Worm (Caenorhabditis elegans) whole organism, young adult: ENCODE results near the gene T23F2.2.

Experiments
- D2030.7 ChIP-seq: fragments of 200-800 bp; sonication (Bioruptor generic); IDR thresholded peaks from 2 replicates; pipeline ENCODE4 v1.3.6; 2022; ENCODE audit warnings: missing genetic modification reagents, missing genetic modification characterization, missing compliant biosample characterization
- F10E7.11 ChIP-seq: sonication (generic microtip); optimal IDR thresholded peaks from 2 replicates; lab custom pipeline; 2017; ENCODE audit warnings: mild to moderate bottlenecking, missing genetic modification characterization, moderate library complexity, missing compliant biosample characterization
- Y56A3A.18 ChIP-seq: fragments of 200-800 bp; sonication (Bioruptor generic); IDR thresholded peaks from 2 replicates; pipeline ENCODE4 v1.3.6; 2022; ENCODE audit warnings: missing genetic modification reagents, missing genetic modification characterization, missing compliant biosample characterization
- Y79H2A.3 ChIP-seq: fragments of 200-800 bp; sonication (Bioruptor generic); conservative IDR thresholded peaks from 2 replicates; pipeline ENCODE4 v1.3.6; 2022; ENCODE audit warnings: missing genetic modification reagents, missing genetic modification characterization, missing compliant biosample characterization
- ZK185.1 ChIP-seq: sonication (generic microtip); optimal IDR thresholded peaks from 2 replicates; lab custom pipeline; 2016; ENCODE audit warnings: mild to moderate bottlenecking, missing genetic modification characterization, missing compliant biosample characterization; ENCODE audit not compliant: poor library complexity, severe bottlenecking
- aptf-3 ChIP-seq: fragments of 200-800 bp; sonication (Bioruptor generic); IDR thresholded peaks from 2 replicates; pipeline ENCODE4 v1.3.6; 2022; ENCODE audit warnings: missing genetic modification characterization, missing compliant biosample characterization
- attf-3 ChIP-seq: fragments of 200-800 bp; sonication (Bioruptor generic); conservative IDR thresholded peaks from 2 replicates; pipeline ENCODE4 v1.3.6; 2022; ENCODE audit warnings: missing genetic modification reagents, missing genetic modification characterization, missing compliant biosample characterization
- attf-6 ChIP-seq: fragments of 200-800 bp; sonication (Bioruptor generic); IDR thresholded peaks from 2 replicates; pipeline ENCODE4 v1.3.6; 2022; ENCODE audit warnings: missing genetic modification reagents, missing genetic modification characterization, missing compliant biosample characterization
- bed-2 ChIP-seq: fragments of 200-800 bp; sonication (Bioruptor generic); IDR thresholded peaks from 2 replicates; pipeline ENCODE4 v1.3.6; 2022; ENCODE audit warnings: missing genetic modification reagents, missing genetic modification characterization, missing compliant biosample characterization
- cebp-1 ChIP-seq, 2 experiments: fragments of 200-800 bp in 1 of 2; sonication (Bioruptor generic) in 1 of 2; sonication (generic microtip) in 1 of 2; IDR thresholded peaks in 1 of 2; optimal IDR thresholded peaks in 1 of 2; 2 replicates each; pipeline versions ENCODE4 v1.3.6 to Lab custom; 2017 to 2022; ENCODE audit warnings: missing compliant biosample characterization in 2 of 2, missing genetic modification characterization in 2 of 2, mild to moderate bottlenecking in 1 of 2, missing genetic modification reagents in 1 of 2, moderate library complexity in 1 of 2
- ceh-58 ChIP-seq: fragments of 200-800 bp; sonication (Bioruptor generic); IDR thresholded peaks from 2 replicates; pipeline ENCODE4 v1.3.6; 2022; ENCODE audit warnings: missing genetic modification characterization, missing compliant biosample characterization
- chd-7 ChIP-seq: sonication (generic microtip); optimal IDR thresholded peaks from 2 replicates; lab custom pipeline; 2016; ENCODE audit warnings: mild to moderate bottlenecking, missing genetic modification characterization, moderate library complexity, missing compliant biosample characterization
- let-526 ChIP-seq: fragments of 200-800 bp; sonication (Bioruptor generic); IDR thresholded peaks from 2 replicates; pipeline ENCODE4 v1.3.6; 2022; ENCODE audit warnings: missing genetic modification reagents, missing genetic modification characterization, missing compliant biosample characterization
- lsy-27 ChIP-seq: sonication (generic microtip); optimal IDR thresholded peaks from 2 replicates; lab custom pipeline; 2017; ENCODE audit warnings: missing genetic modification characterization, mild to moderate bottlenecking, missing compliant biosample characterization, antibody characterized with exemption, missing genotype, borderline replicate concordance; ENCODE audit not compliant: insufficient read depth
- mcd-1 ChIP-seq: fragments of 200-800 bp; sonication (Bioruptor generic); IDR thresholded peaks from 2 replicates; pipeline ENCODE4 v1.3.6; 2022; ENCODE audit warnings: missing genetic modification reagents, missing genetic modification characterization, missing compliant biosample characterization
- mes-4 ChIP-seq: sonication (generic microtip); optimal IDR thresholded peaks from 2 replicates; lab custom pipeline; 2016; ENCODE audit warnings: missing genotype, missing genetic modification characterization, missing compliant biosample characterization
- nfya-1 ChIP-seq: sonication (generic microtip); optimal IDR thresholded peaks from 2 replicates; lab custom pipeline; 2017; ENCODE audit warnings: antibody characterized with exemption, missing compliant biosample characterization, missing genetic modification characterization, borderline replicate concordance; ENCODE audit not compliant: insufficient read depth
- nfyb-1 ChIP-seq: fragments of 200-800 bp; sonication (Bioruptor generic); IDR thresholded peaks from 2 replicates; pipeline ENCODE4 v1.3.6; 2022; ENCODE audit warnings: missing genetic modification reagents, missing genetic modification characterization, missing compliant biosample characterization
- nhr-27 ChIP-seq: fragments of 200-800 bp; sonication (Bioruptor generic); optimal IDR thresholded peaks from 2 replicates; lab custom pipeline; 2018; ENCODE audit warnings: mild to moderate bottlenecking, missing genetic modification characterization, moderate library complexity, missing compliant biosample characterization
- nhr-80 ChIP-seq: sonication (generic microtip); optimal IDR thresholded peaks from 2 replicates; lab custom pipeline; 2016; ENCODE audit warnings: missing genetic modification characterization, missing compliant biosample characterization
- rcor-1 ChIP-seq: fragments of 200-800 bp; sonication (Bioruptor generic); IDR thresholded peaks from 2 replicates; pipeline ENCODE4 v1.3.6; 2022; ENCODE audit warnings: missing genetic modification reagents, missing genetic modification characterization, missing compliant biosample characterization
- snpc-3.4 ChIP-seq: sonication (generic microtip); optimal IDR thresholded peaks from 2 replicates; lab custom pipeline; 2017; ENCODE audit warnings: missing genetic modification characterization, mild to moderate bottlenecking, missing compliant biosample characterization, antibody characterized with exemption, moderate library complexity, missing genotype, missing genetic modification reagents
- sptf-2 ChIP-seq: fragments of 200-800 bp; sonication (Bioruptor generic); optimal IDR thresholded peaks from 2 replicates; lab custom pipeline; 2018; ENCODE audit warnings: mild to moderate bottlenecking, missing genetic modification characterization, missing compliant biosample characterization
- zfh-2 ChIP-seq: fragments of 200-800 bp; sonication (Bioruptor generic); conservative IDR thresholded peaks from 2 replicates; pipeline ENCODE4 v1.3.6; 2022; ENCODE audit warnings: missing genetic modification reagents, missing genetic modification characterization, missing compliant biosample characterization
- ztf-18 ChIP-seq: sonication (generic microtip); optimal IDR thresholded peaks from 2 replicates; lab custom pipeline; 2016; ENCODE audit warnings: missing genotype, mild to moderate bottlenecking, missing genetic modification characterization, missing compliant biosample characterization
- ztf-25 ChIP-seq: fragments of 200-800 bp; sonication (Bioruptor generic); IDR thresholded peaks from 2 replicates; pipeline ENCODE4 v1.3.6; 2022; ENCODE audit warnings: missing genetic modification reagents, missing genetic modification characterization, missing compliant biosample characterization

Gene T23F2.2

ce11 chrX:5514984-5515383 is 9.9 kb upstream of the T23F2.2 start, which contains the start of gene T23F2.4:
Gene T23F2.4, minus strand, starts transcription at chrX:5515084.
- TF ChIP-seq aptf-3 (GFP tag; lab: Robert Waterston, UW) (no peak), mcd-1 (GFP tag; lab: Robert Waterston, UW) (no peak), cebp-1 (GFP tag; IDR thresholded peaks at IDR 0.05; lab: Robert Waterston, UW) (no peak), cebp-1 (tag; optimal IDR thresholded peaks at IDR 0.05; lab: Kevin White, UChicago) (no peak), mes-4 (tag; lab: Kevin White, UChicago) (no peak), attf-6 (GFP tag; lab: Robert Waterston, UW) (no peak), zfh-2 (GFP tag; lab: Robert Waterston, UW) (no peak), F10E7.11 (tag; lab: Kevin White, UChicago) (no peak), nhr-27 (tag; lab: Kevin White, UChicago) (no peak), rcor-1 (GFP tag; lab: Robert Waterston, UW) (no peak), chd-7 (tag; lab: Kevin White, UChicago) (no peak), nhr-80 (tag; lab: Kevin White, UChicago) (no peak), attf-3 (GFP tag; lab: Robert Waterston, UW) (no peak)

ce11 chrX:5514346-5514745 is 9.3 kb upstream of the T23F2.2 start:
- no peak for TF ChIP-seq sptf-2
- TF ChIP-seq cebp-1 (GFP tag; IDR thresholded peaks at IDR 0.05; lab: Robert Waterston, UW), result peak; percentile 32; the same call in 1 of the 2 replicates
- peak; percentile 72 for TF ChIP-seq cebp-1 (tag; optimal IDR thresholded peaks at IDR 0.05; lab: Kevin White, UChicago)
- TF ChIP-seq, all 124 proteins: peak for 1

ce11 chrX:5512707-5513106 is 7.7 kb upstream of the T23F2.2 start:
- TF ChIP-seq nfya-1 (tag; lab: Kevin White, UChicago), result no peak

ce11 chrX:5512227-5512626 is 7.2 kb upstream of the T23F2.2 start, which contains the start of gene T23F2.3:
Gene T23F2.3, minus strand, starts transcription at chrX:5512327.
- TF ChIP-seq Y56A3A.18 (no peak), nfya-1 (tag; lab: Kevin White, UChicago) (no peak), nfyb-1 (GFP tag; lab: Robert Waterston, UW) (no peak), snpc-3.4 (tag; lab: Kevin White, UChicago) (no peak), ztf-18 (tag; lab: Kevin White, UChicago) (no peak), ZK185.1 (tag; lab: Kevin White, UChicago) (no peak), let-526 (GFP tag; lab: Robert Waterston, UW) (no peak), lsy-27 (tag; lab: Kevin White, UChicago) (no peak)

ce11 chrX:5509114-5509877 is 4.2 kb upstream of the T23F2.2 start:
- TF ChIP-seq bed-2 (GFP tag; lab: Robert Waterston, UW) (0 out of 2 replicates have a peak, but pooled peaks have one; percentile 9), mes-4 (tag; lab: Kevin White, UChicago) (no peak), nhr-80 (tag; lab: Kevin White, UChicago) (peak; percentile 22), ztf-18 (tag; lab: Kevin White, UChicago) (no peak), zfh-2 (GFP tag; lab: Robert Waterston, UW) (peak; percentile 58), ztf-25 (GFP tag; lab: Robert Waterston, UW) (no peak), D2030.7 (GFP tag; lab: Robert Waterston, UW) (no peak)

- no peak for TF ChIP-seq Y79H2A.3 (GFP tag; lab: Robert Waterston, UW)
- TF ChIP-seq ceh-58 (GFP tag; lab: Robert Waterston, UW), result 0 out of 2 replicates have a peak, but pooled peaks have one; percentile 7
Observed at ce11 chrX:5507926-5508325, 2.9 kb upstream of the T23F2.2 start.
